Worm (Caenorhabditis elegans) whole organism, L4 larva: ENCODE measurements around the gene F01F1.11.

Experiments
- T20F7.1 ChIP-seq: fragments of 200-800 bp; sonication (Bioruptor generic); optimal IDR thresholded peaks from 2 replicates; lab custom pipeline; 2018; ENCODE audit warnings: mild to moderate bottlenecking, missing genetic modification characterization, missing compliant biosample characterization
- aly-2 ChIP-seq: sonication (generic microtip); optimal IDR thresholded peaks from 2 replicates; lab custom pipeline; 2018; ENCODE audit warnings: missing biosample characterization, missing genetic modification characterization
- ceh-82 ChIP-seq: sonication (generic microtip); optimal IDR thresholded peaks from 2 replicates; lab custom pipeline; 2017; ENCODE audit warnings: missing biosample characterization, missing genetic modification characterization
- daf-12 ChIP-seq: fragments of 150-350 bp; optimal IDR thresholded peaks from 2 replicates; lab custom pipeline; 2014; ENCODE audit warnings: missing biosample characterization, missing genetic modification reagents, missing genetic modification characterization
- duxl-1 ChIP-seq: sonication (generic microtip); optimal IDR thresholded peaks from 2 replicates; lab custom pipeline; 2016; ENCODE audit warnings: mild to moderate bottlenecking, missing genetic modification characterization, moderate library complexity, missing compliant biosample characterization; ENCODE audit not compliant: poor library complexity
- nhr-11 ChIP-seq: fragments of 150-350 bp; optimal IDR thresholded peaks from 2 replicates; lab custom pipeline; 2014; ENCODE audit warnings: missing biosample characterization, missing genetic modification characterization
- nhr-237 ChIP-seq: sonication (generic microtip); optimal IDR thresholded peaks from 2 replicates; lab custom pipeline; 2017; ENCODE audit warnings: missing biosample characterization, missing genetic modification characterization
- nhr-77 ChIP-seq: fragments of 150-350 bp; optimal IDR thresholded peaks from 2 replicates; lab custom pipeline; 2014; ENCODE audit warnings: missing biosample characterization, missing genetic modification characterization
- pha-4 ChIP-seq, 2 experiments: fragments of 150-350 bp in 1 of 2; fragments of 200-800 bp in 1 of 2; sonication (Bioruptor generic) in 1 of 2; IDR thresholded peaks in 1 of 2; optimal IDR thresholded peaks in 1 of 2; 2 replicates each; pipeline versions ENCODE4 v1.3.6 to Lab custom; 2014 to 2022; ENCODE audit warnings: missing genetic modification characterization in 2 of 2, missing genetic modification reagents in 2 of 2, missing biosample characterization in 1 of 2, missing compliant biosample characterization in 1 of 2
- snpc-4 ChIP-seq: fragments of 150-350 bp; optimal IDR thresholded peaks from 2 replicates; lab custom pipeline; 2014; ENCODE audit warnings: missing biosample characterization, missing genetic modification characterization
- zip-11 ChIP-seq: fragments of 200-800 bp; sonication (Bioruptor generic); IDR thresholded peaks from 2 replicates; pipeline ENCODE4 v1.3.6; 2022; ENCODE audit warnings: missing genetic modification characterization, missing compliant biosample characterization

DNA sequence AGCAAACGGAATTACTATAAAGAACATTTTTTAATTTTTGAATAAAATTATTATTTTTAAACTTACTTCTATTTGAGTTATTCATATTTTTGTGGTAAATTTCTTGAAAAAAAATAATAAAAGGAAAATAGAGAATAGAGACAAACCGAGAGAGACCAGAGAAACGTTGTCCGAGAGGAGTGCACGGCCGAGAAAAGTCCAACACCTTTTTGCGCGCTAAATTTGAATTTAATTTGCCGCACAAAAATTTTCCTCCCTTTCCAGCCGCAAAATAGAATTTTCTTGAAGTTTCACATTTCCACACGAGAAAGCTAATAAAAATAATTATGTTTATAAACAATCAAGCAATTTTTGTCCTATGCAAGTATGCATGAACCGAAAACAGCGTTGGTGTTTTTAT lies at the start of gene F01F1.11, which contains the start of gene F01F1.3:
- TF ChIP-seq ceh-82 (tag; lab: Kevin White, UChicago) (no peak), nhr-237 (no peak), pha-4 (GFP tag; IDR thresholded peaks at IDR 0.05; lab: Robert Waterston, UW) (0 out of 2 replicates have a peak, but pooled peaks have one; percentile 21), pha-4 (tag; optimal IDR thresholded peaks at IDR 0.05; lab: Kevin White, UChicago) (no peak), nhr-77 (no peak), snpc-4 (tag; lab: Kevin White, UChicago) (no peak), aly-2 (tag; lab: Kevin White, UChicago) (no peak), duxl-1 (tag; lab: Kevin White, UChicago) (peak; percentile 68), nhr-11 (tag; lab: Kevin White, UChicago) (no peak), zip-11 (GFP tag; lab: Robert Waterston, UW) (no peak), daf-12 (tag; lab: Kevin White, UChicago) (no peak), T20F7.1 (GFP tag; lab: Kevin White, UChicago) (peak; percentile 61)
